Worm (Caenorhabditis elegans) whole organism, young adult: ENCODE measurements around the gene T22F7.4.

Experiments
- B0035.1 ChIP-seq: sonication (generic microtip); optimal IDR thresholded peaks from 2 replicates; lab custom pipeline; 2016; ENCODE audit warnings: missing genetic modification characterization, mild to moderate bottlenecking, missing compliant biosample characterization, missing genotype, missing genetic modification reagents
- B0336.3 ChIP-seq: fragments of 200-800 bp; sonication (Bioruptor generic); IDR thresholded peaks from 2 replicates; pipeline ENCODE4 v1.3.6; 2022; ENCODE audit warnings: missing genetic modification characterization, missing compliant biosample characterization
- F39B2.1 ChIP-seq: fragments of 200-800 bp; sonication (Bioruptor generic); IDR thresholded peaks from 2 replicates; pipeline ENCODE4 v1.3.6; 2022; ENCODE audit warnings: missing genetic modification reagents, missing genetic modification characterization, missing compliant biosample characterization
- F55B11.4 ChIP-seq: sonication (generic microtip); optimal IDR thresholded peaks from 2 replicates; lab custom pipeline; 2016; ENCODE audit warnings: missing compliant biosample characterization, missing genetic modification characterization, borderline replicate concordance; ENCODE audit not compliant: insufficient read depth
- Y53F4B.3 ChIP-seq: fragments of 200-800 bp; sonication (Bioruptor generic); IDR thresholded peaks from 2 replicates; pipeline ENCODE4 v1.3.6; 2022; ENCODE audit warnings: missing genetic modification reagents, missing genetic modification characterization, missing compliant biosample characterization
- Y53G8AR.9 ChIP-seq: fragments of 200-800 bp; sonication (Bioruptor generic); conservative IDR thresholded peaks from 2 replicates; pipeline ENCODE4 v1.3.6; 2022; ENCODE audit warnings: missing genetic modification reagents, missing genetic modification characterization, missing compliant biosample characterization
- Y67H2A.10 ChIP-seq: fragments of 200-800 bp; sonication (Bioruptor generic); conservative IDR thresholded peaks from 2 replicates; pipeline ENCODE4 v1.3.6; 2022; ENCODE audit warnings: missing genetic modification reagents, missing genetic modification characterization, missing compliant biosample characterization
- bed-2 ChIP-seq: fragments of 200-800 bp; sonication (Bioruptor generic); IDR thresholded peaks from 2 replicates; pipeline ENCODE4 v1.3.6; 2022; ENCODE audit warnings: missing genetic modification reagents, missing genetic modification characterization, missing compliant biosample characterization
- ceh-100 ChIP-seq: fragments of 200-800 bp; sonication (Bioruptor generic); IDR thresholded peaks from 2 replicates; pipeline ENCODE4 v1.3.6; 2022; ENCODE audit warnings: missing genetic modification reagents, missing genetic modification characterization, missing compliant biosample characterization
- die-1 ChIP-seq: sonication (generic microtip); optimal IDR thresholded peaks from 2 replicates; lab custom pipeline; 2016; ENCODE audit warnings: missing genotype, mild to moderate bottlenecking, missing genetic modification characterization, missing compliant biosample characterization
- dox-1 ChIP-seq: fragments of 200-800 bp; sonication (Bioruptor generic); IDR thresholded peaks from 2 replicates; pipeline ENCODE4 v1.3.6; 2022; ENCODE audit warnings: missing genetic modification reagents, missing genetic modification characterization, missing compliant biosample characterization
- efl-1 ChIP-seq: fragments of 150-350 bp; optimal IDR thresholded peaks from 2 replicates; lab custom pipeline; 2014; ENCODE audit warnings: missing biosample characterization, missing genetic modification reagents, missing genetic modification characterization
- lin-26 ChIP-seq: fragments of 200-800 bp; sonication (Bioruptor generic); IDR thresholded peaks from 2 replicates; pipeline ENCODE4 v1.3.6; 2022; ENCODE audit warnings: missing genetic modification reagents, missing genetic modification characterization, missing compliant biosample characterization
- lin-35 ChIP-seq, 3 experiments: fragments of 150-350 bp in 2 of 3; sonication (generic microtip) in 1 of 3; optimal IDR thresholded peaks; 2 replicates each; lab custom pipeline; 2014 to 2018; ENCODE audit warnings: missing biosample characterization in 3 of 3, missing genetic modification characterization in 3 of 3, missing genetic modification reagents in 3 of 3
- nfya-1 ChIP-seq: sonication (generic microtip); optimal IDR thresholded peaks from 2 replicates; lab custom pipeline; 2017; ENCODE audit warnings: antibody characterized with exemption, missing compliant biosample characterization, missing genetic modification characterization, borderline replicate concordance; ENCODE audit not compliant: insufficient read depth
- nhr-80 ChIP-seq: sonication (generic microtip); optimal IDR thresholded peaks from 2 replicates; lab custom pipeline; 2016; ENCODE audit warnings: missing genetic modification characterization, missing compliant biosample characterization
- sdz-38 ChIP-seq: sonication (generic microtip); optimal IDR thresholded peaks from 2 replicates; lab custom pipeline; 2016; ENCODE audit warnings: missing genotype, missing genetic modification characterization, missing compliant biosample characterization
- snpc-4 ChIP-seq, 5 experiments: fragments of 150-350 bp in 1 of 5; sonication (generic microtip) in 4 of 5; optimal IDR thresholded peaks; 2 replicates each; lab custom pipeline; 2014 to 2018; ENCODE audit warnings: missing genetic modification characterization in 5 of 5, missing biosample characterization in 3 of 5, antibody characterized with exemption in 2 of 5, mild to moderate bottlenecking in 2 of 5, missing compliant biosample characterization in 2 of 5, missing genotype in 2 of 5, moderate library complexity in 2 of 5, missing genetic modification reagents in 1 of 5
- tlf-1 ChIP-seq: fragments of 200-800 bp; sonication (Bioruptor generic); optimal IDR thresholded peaks from 2 replicates; lab custom pipeline; 2018; ENCODE audit warnings: mild to moderate bottlenecking, missing genetic modification characterization, missing compliant biosample characterization

T22F7.4 gene

DNA sequence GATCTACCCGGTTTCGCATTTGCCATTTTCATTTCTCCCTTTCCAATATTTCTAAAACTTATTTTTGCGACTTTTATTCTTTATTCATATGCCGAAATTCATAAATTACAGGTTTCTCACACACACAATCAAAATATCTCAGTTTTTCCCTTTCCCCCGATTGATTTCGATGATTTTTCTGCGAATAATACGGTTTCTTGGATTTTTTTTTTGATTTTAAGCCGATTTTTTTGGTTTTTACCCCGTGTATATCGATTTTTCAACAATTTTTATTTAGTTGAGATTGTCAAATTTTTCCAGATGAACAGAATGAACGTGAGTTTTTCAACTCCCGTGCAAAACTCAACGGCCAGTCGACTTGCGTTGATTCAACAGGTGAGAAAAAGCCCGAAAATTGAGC lies 51.6 kb downstream of the T22F7.4 start, which contains the start of gene mat-3:
Gene mat-3 (plus strand): TSS at position 301 of the 400 bp plus-strand sequence.
- TF ChIP-seq Y53G8AR.9 (no peak), B0336.3 (GFP tag; lab: Robert Waterston, UW) (no peak), F55B11.4 (tag; lab: Kevin White, UChicago) (no peak), nfya-1 (tag; lab: Kevin White, UChicago) (no peak), bed-2 (GFP tag; lab: Robert Waterston, UW) (no peak), Y53F4B.3 (no peak), sdz-38 (tag; lab: Kevin White, UChicago) (no peak), nhr-80 (tag; lab: Kevin White, UChicago) (no peak), snpc-4 (GFP tag; optimal IDR thresholded peaks at IDR 0.05; lab: Kevin White, UChicago) (no peak), snpc-4 (tag; optimal IDR thresholded peaks at IDR 0.05; lab: Kevin White, UChicago) (no peak), dox-1 (GFP tag; lab: Robert Waterston, UW) (no peak), ceh-100 (GFP tag; lab: Robert Waterston, UW) (no peak), die-1 (no peak), F39B2.1 (GFP tag; lab: Robert Waterston, UW) (no peak), Y67H2A.10 (GFP tag; lab: Robert Waterston, UW) (no peak), lin-35 (GFP tag; optimal IDR thresholded peaks at IDR 0.05; lab: Kevin White, UChicago) (no peak), lin-26 (GFP tag; lab: Robert Waterston, UW) (no peak), B0035.1 (tag; lab: Kevin White, UChicago) (no peak), tlf-1 (GFP tag; lab: Kevin White, UChicago) (no peak), efl-1 (GFP tag; lab: Kevin White, UChicago) (no peak)
- TF ChIP-seq, all 124 proteins: peak for 0
